Worm (Caenorhabditis elegans) whole organism, young adult: Measurements from ENCODE around the gene F53H2.1.

Source experiments
- B0035.1 ChIP-seq: sonication (generic microtip); optimal IDR thresholded peaks from 2 replicates; lab custom pipeline; 2016; ENCODE audit warnings: missing genetic modification characterization, mild to moderate bottlenecking, missing compliant biosample characterization, missing genotype, missing genetic modification reagents
- F10E7.11 ChIP-seq: sonication (generic microtip); optimal IDR thresholded peaks from 2 replicates; lab custom pipeline; 2017; ENCODE audit warnings: mild to moderate bottlenecking, missing genetic modification characterization, moderate library complexity, missing compliant biosample characterization
- F23B12.7 ChIP-seq: sonication (generic microtip); optimal IDR thresholded peaks from 2 replicates; lab custom pipeline; 2017; ENCODE audit warnings: missing genetic modification characterization, mild to moderate bottlenecking, missing compliant biosample characterization, antibody characterized with exemption, moderate library complexity; ENCODE audit not compliant: insufficient read depth
- F33H1.4 ChIP-seq: fragments of 200-800 bp; sonication (Bioruptor generic); IDR thresholded peaks from 2 replicates; pipeline ENCODE4 v1.3.6; 2022; ENCODE audit warnings: missing genetic modification reagents, missing genetic modification characterization, missing compliant biosample characterization
- F49E8.2 ChIP-seq: sonication (generic microtip); optimal IDR thresholded peaks from 3 replicates; lab custom pipeline; 2017; ENCODE audit warnings: missing genetic modification characterization, mild to moderate bottlenecking, missing compliant biosample characterization, antibody characterized with exemption, moderate library complexity; ENCODE audit not compliant: insufficient read depth
- F52B5.7 ChIP-seq: sonication (generic microtip); optimal IDR thresholded peaks from 2 replicates; lab custom pipeline; 2016; ENCODE audit warnings: mild to moderate bottlenecking, missing genetic modification characterization, missing compliant biosample characterization
- F55B11.4 ChIP-seq: sonication (generic microtip); optimal IDR thresholded peaks from 2 replicates; lab custom pipeline; 2016; ENCODE audit warnings: missing compliant biosample characterization, missing genetic modification characterization, borderline replicate concordance; ENCODE audit not compliant: insufficient read depth
- Y53G8AR.9 ChIP-seq: fragments of 200-800 bp; sonication (Bioruptor generic); conservative IDR thresholded peaks from 2 replicates; pipeline ENCODE4 v1.3.6; 2022; ENCODE audit warnings: missing genetic modification reagents, missing genetic modification characterization, missing compliant biosample characterization
- Y56A3A.18 ChIP-seq: fragments of 200-800 bp; sonication (Bioruptor generic); IDR thresholded peaks from 2 replicates; pipeline ENCODE4 v1.3.6; 2022; ENCODE audit warnings: missing genetic modification reagents, missing genetic modification characterization, missing compliant biosample characterization
- athp-1 ChIP-seq: sonication (generic microtip); optimal IDR thresholded peaks from 2 replicates; lab custom pipeline; 2017; ENCODE audit warnings: mild to moderate bottlenecking, missing genetic modification characterization, missing compliant biosample characterization
- cebp-1 ChIP-seq, 2 experiments: fragments of 200-800 bp in 1 of 2; sonication (Bioruptor generic) in 1 of 2; sonication (generic microtip) in 1 of 2; IDR thresholded peaks in 1 of 2; optimal IDR thresholded peaks in 1 of 2; 2 replicates each; pipeline versions ENCODE4 v1.3.6 to Lab custom; 2017 to 2022; ENCODE audit warnings: missing compliant biosample characterization in 2 of 2, missing genetic modification characterization in 2 of 2, mild to moderate bottlenecking in 1 of 2, missing genetic modification reagents in 1 of 2, moderate library complexity in 1 of 2
- cebp-2 ChIP-seq: fragments of 200-800 bp; sonication (Bioruptor generic); IDR thresholded peaks from 2 replicates; pipeline ENCODE4 v1.3.6; 2022; ENCODE audit warnings: missing genetic modification characterization, missing compliant biosample characterization
- ceh-27 ChIP-seq: fragments of 200-800 bp; sonication (Bioruptor generic); optimal IDR thresholded peaks from 2 replicates; lab custom pipeline; 2018; ENCODE audit warnings: mild to moderate bottlenecking, missing genetic modification characterization, moderate library complexity, missing compliant biosample characterization
- ceh-79 ChIP-seq: sonication (generic microtip); optimal IDR thresholded peaks from 2 replicates; lab custom pipeline; 2017; ENCODE audit warnings: mild to moderate bottlenecking, missing genetic modification characterization, missing compliant biosample characterization
- ceh-91 ChIP-seq: fragments of 200-800 bp; sonication (Bioruptor generic); IDR thresholded peaks from 2 replicates; pipeline ENCODE4 v1.3.6; 2022; ENCODE audit warnings: missing genetic modification reagents, missing genetic modification characterization, missing compliant biosample characterization
- dox-1 ChIP-seq: fragments of 200-800 bp; sonication (Bioruptor generic); IDR thresholded peaks from 2 replicates; pipeline ENCODE4 v1.3.6; 2022; ENCODE audit warnings: missing genetic modification reagents, missing genetic modification characterization, missing compliant biosample characterization
- gei-17 ChIP-seq: fragments of 200-800 bp; sonication (Bioruptor generic); optimal IDR thresholded peaks from 2 replicates; lab custom pipeline; 2018; ENCODE audit warnings: mild to moderate bottlenecking, missing genetic modification characterization, missing compliant biosample characterization
- hmg-20 ChIP-seq: fragments of 200-800 bp; sonication (Bioruptor generic); IDR thresholded peaks from 2 replicates; pipeline ENCODE4 v1.3.6; 2022; ENCODE audit warnings: missing genetic modification reagents, missing genetic modification characterization, missing compliant biosample characterization
- let-607 ChIP-seq, 2 experiments: fragments of 200-800 bp in 1 of 2; sonication (Bioruptor generic) in 1 of 2; sonication (generic microtip) in 1 of 2; optimal IDR thresholded peaks; 2 replicates each; lab custom pipeline; 2016 to 2018; ENCODE audit warnings: mild to moderate bottlenecking in 2 of 2, missing compliant biosample characterization in 2 of 2, missing genetic modification characterization in 2 of 2, moderate library complexity in 2 of 2, missing genotype in 1 of 2
- lin-26 ChIP-seq: fragments of 200-800 bp; sonication (Bioruptor generic); IDR thresholded peaks from 2 replicates; pipeline ENCODE4 v1.3.6; 2022; ENCODE audit warnings: missing genetic modification reagents, missing genetic modification characterization, missing compliant biosample characterization
- lsy-27 ChIP-seq: sonication (generic microtip); optimal IDR thresholded peaks from 2 replicates; lab custom pipeline; 2017; ENCODE audit warnings: missing genetic modification characterization, mild to moderate bottlenecking, missing compliant biosample characterization, antibody characterized with exemption, missing genotype, borderline replicate concordance; ENCODE audit not compliant: insufficient read depth
- nhr-80 ChIP-seq: sonication (generic microtip); optimal IDR thresholded peaks from 2 replicates; lab custom pipeline; 2016; ENCODE audit warnings: missing genetic modification characterization, missing compliant biosample characterization
- nhr-90 ChIP-seq: sonication (generic microtip); optimal IDR thresholded peaks from 2 replicates; lab custom pipeline; 2016; ENCODE audit warnings: missing genotype, mild to moderate bottlenecking, missing genetic modification characterization, missing compliant biosample characterization
- pbrm-1 ChIP-seq: fragments of 200-800 bp; sonication (Bioruptor generic); IDR thresholded peaks from 2 replicates; pipeline ENCODE4 v1.3.6; 2022; ENCODE audit warnings: missing genetic modification reagents, missing genetic modification characterization, missing compliant biosample characterization
- snpc-1.3 ChIP-seq: sonication (generic microtip); optimal IDR thresholded peaks from 2 replicates; lab custom pipeline; 2017; ENCODE audit warnings: missing genetic modification characterization, mild to moderate bottlenecking, missing compliant biosample characterization, antibody characterized with exemption, moderate library complexity, missing genotype, missing genetic modification reagents; ENCODE audit not compliant: insufficient read depth
- sptf-2 ChIP-seq: fragments of 200-800 bp; sonication (Bioruptor generic); optimal IDR thresholded peaks from 2 replicates; lab custom pipeline; 2018; ENCODE audit warnings: mild to moderate bottlenecking, missing genetic modification characterization, missing compliant biosample characterization
- tbx-9 ChIP-seq: sonication (generic microtip); optimal IDR thresholded peaks from 2 replicates; lab custom pipeline; 2016; ENCODE audit warnings: borderline replicate concordance, missing genetic modification characterization, inconsistent platforms, missing compliant biosample characterization
- unc-62 ChIP-seq: fragments of 150-350 bp; optimal IDR thresholded peaks from 2 replicates; lab custom pipeline; 2014; ENCODE audit warnings: missing biosample characterization, missing genetic modification reagents, missing genetic modification characterization
- ztf-28 ChIP-seq: fragments of 200-800 bp; sonication (Bioruptor generic); IDR thresholded peaks from 2 replicates; pipeline ENCODE4 v1.3.6; 2022; ENCODE audit warnings: missing genetic modification reagents, missing genetic modification characterization, missing compliant biosample characterization

The F53H2.1 gene

DNA sequence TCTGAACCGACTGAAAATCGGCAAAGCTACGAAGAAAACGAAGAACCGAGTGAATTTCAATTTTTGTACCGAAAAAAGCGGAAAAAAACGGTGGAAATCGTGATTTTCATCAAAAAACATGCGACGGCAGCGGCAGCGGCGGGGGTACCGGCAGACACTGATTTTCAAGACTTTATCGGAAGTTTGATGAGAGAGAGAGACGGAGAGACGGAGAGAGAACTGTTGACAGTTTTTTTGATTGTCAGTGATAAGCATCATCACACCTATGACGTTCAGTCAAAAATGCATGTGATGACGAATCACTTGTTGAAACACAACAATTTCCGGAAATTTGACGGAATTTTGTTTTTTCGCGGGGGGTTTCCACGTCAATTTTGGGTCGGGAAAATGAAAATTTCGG, 25.9 kb downstream of the F53H2.1 start (continued):
- TF ChIP-seq tbx-9 (tag; lab: Kevin White, UChicago) (no peak), cebp-2 (GFP tag; lab: Robert Waterston, UW) (no peak), snpc-1.3 (tag; lab: Kevin White, UChicago) (no peak), ceh-91 (no peak), ceh-79 (tag; lab: Kevin White, UChicago) (no peak), F33H1.4 (GFP tag; lab: Robert Waterston, UW) (no peak), F55B11.4 (tag; lab: Kevin White, UChicago) (no peak), sptf-2 (no peak), let-607 (tag; optimal IDR thresholded peaks at IDR 0.05; lab: Kevin White, UChicago) (peak in 1 of 2 experiments; percentile 5), gei-17 (GFP tag; lab: Kevin White, UChicago) (no peak), Y56A3A.18 (no peak), F23B12.7 (tag; lab: Kevin White, UChicago) (no peak), athp-1 (tag; lab: Kevin White, UChicago) (no peak), Y53G8AR.9 (GFP tag; lab: Robert Waterston, UW) (0 out of 2 replicates have a peak, but pooled peaks have one; percentile 32), ceh-27 (GFP tag; lab: Kevin White, UChicago) (no peak), pbrm-1 (GFP tag; lab: Robert Waterston, UW) (no peak), F52B5.7 (tag; lab: Kevin White, UChicago) (no peak)

DNA sequence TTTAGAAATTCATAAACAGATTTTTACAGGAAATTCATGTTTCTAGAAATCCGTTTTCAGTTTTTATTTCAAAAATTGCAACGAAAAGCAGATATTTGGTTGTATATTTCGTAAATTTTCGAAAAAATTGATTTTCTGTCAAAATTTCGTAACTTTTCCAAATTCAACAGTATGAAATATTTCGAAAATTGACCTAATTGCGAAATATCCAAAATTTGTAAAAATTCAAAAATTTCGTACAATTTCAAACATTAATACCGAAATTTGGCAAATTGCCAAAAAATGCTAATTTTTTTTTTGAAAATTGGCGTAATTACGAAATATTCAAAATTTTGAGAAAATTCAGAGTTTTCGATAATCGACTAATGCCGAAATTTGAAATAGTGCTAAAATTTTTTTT, 26.4 kb downstream of the F53H2.1 start:
- TF ChIP-seq nhr-90 (tag; lab: Kevin White, UChicago) (no peak), F10E7.11 (no peak), cebp-1 (GFP tag; IDR thresholded peaks at IDR 0.05; lab: Robert Waterston, UW) (peak; percentile 73), cebp-1 (tag; optimal IDR thresholded peaks at IDR 0.05; lab: Kevin White, UChicago) (peak; percentile 95), unc-62 (GFP tag; lab: Kevin White, UChicago) (peak; percentile 42)

ce11 chrV:20415415-20415814, 27.9 kb downstream of the F53H2.1 start:
- TF ChIP-seq F52B5.7 (tag; lab: Kevin White, UChicago) (no peak), cebp-1 (GFP tag; IDR thresholded peaks at IDR 0.05; lab: Robert Waterston, UW) (no peak), cebp-1 (tag; optimal IDR thresholded peaks at IDR 0.05; lab: Kevin White, UChicago) (peak; percentile 75), Y56A3A.18 (no peak), ztf-28 (GFP tag; lab: Robert Waterston, UW) (no peak), F10E7.11 (no peak)

- no peak for TF ChIP-seq dox-1 (GFP tag; lab: Robert Waterston, UW)
- TF ChIP-seq hmg-20 (GFP tag; lab: Robert Waterston, UW), result no peak
- TF ChIP-seq lsy-27 (tag; lab: Kevin White, UChicago), result no peak
- no peak for TF ChIP-seq F49E8.2 (tag; lab: Kevin White, UChicago)
- TF ChIP-seq, all 124 proteins: peak for 0
Observed at ce11 chrV:20416335-20416734, 28.8 kb downstream of the F53H2.1 start.

ce11 chrV:20416790-20417189, 29.3 kb downstream of the F53H2.1 start:
- TF ChIP-seq nhr-80 (tag; lab: Kevin White, UChicago), result peak; percentile 14
- TF ChIP-seq lin-26 (GFP tag; lab: Robert Waterston, UW), result no peak
- no peak for TF ChIP-seq B0035.1
- TF ChIP-seq lsy-27 (tag; lab: Kevin White, UChicago), result no peak
- no peak for TF ChIP-seq dox-1 (GFP tag; lab: Robert Waterston, UW)
- TF ChIP-seq cebp-1 (GFP tag; IDR thresholded peaks at IDR 0.05; lab: Robert Waterston, UW), result peak; percentile 19; the same call in 1 of the 2 replicates
- peak; percentile 60 for TF ChIP-seq cebp-1 (tag; optimal IDR thresholded peaks at IDR 0.05; lab: Kevin White, UChicago)
